Worm (Caenorhabditis elegans): ENCODE data around the gene fzo-1.

The fzo-1 gene

ce11 chrII:5836153-5836719 is at the start of gene fzo-1:
fzo-1 (minus strand) TSS chrII:5836203.
- TF ChIP-seq nhr-47 (tag; optimal IDR thresholded peaks at IDR 0.05) (peak; percentile 69), dsc-1 (tag; optimal IDR thresholded peaks at IDR 0.05) (peak; percentile 52), nhr-237 (tag; optimal IDR thresholded peaks at IDR 0.05) (no peak), ceh-82 (tag; optimal IDR thresholded peaks at IDR 0.05) (no peak), lin-15B (tag; optimal IDR thresholded peaks at IDR 0.05) (peak; percentile 15), hpl-2 (GFP tag; optimal IDR thresholded peaks at IDR 0.05) (no peak), efl-3 (GFP tag; optimal IDR thresholded peaks at IDR 0.05) (no peak), grh-1 (GFP tag; IDR thresholded peaks at IDR 0.05) (no peak), ztf-4 (tag; optimal IDR thresholded peaks at IDR 0.05) (no peak), fos-1 (tag; optimal IDR thresholded peaks at IDR 0.05) (no peak), swsn-7 (tag; optimal IDR thresholded peaks at IDR 0.05) (peak; percentile 45), elt-3 (tag; optimal IDR thresholded peaks at IDR 0.05) (no peak), sup-37 (GFP tag; optimal IDR thresholded peaks at IDR 0.05) (no peak), lir-3 (tag; optimal IDR thresholded peaks at IDR 0.05; ENCODE audit: poor library complexity) (peak; percentile 77), lin-13 (GFP tag; optimal IDR thresholded peaks at IDR 0.05) (no peak), unc-130 (tag; optimal IDR thresholded peaks at IDR 0.05) (no peak), unc-86 (tag; optimal IDR thresholded peaks at IDR 0.05) (peak; percentile 2), sptf-1 (tag; optimal IDR thresholded peaks at IDR 0.05) (no peak), ces-1 (GFP tag; optimal IDR thresholded peaks at IDR 0.05) (no peak), aha-1 (tag; optimal IDR thresholded peaks at IDR 0.05) (no peak), zag-1 (tag; optimal IDR thresholded peaks at IDR 0.05) (no peak), pqm-1 (tag; optimal IDR thresholded peaks at IDR 0.05) (no peak), hlh-4 (tag; optimal IDR thresholded peaks at IDR 0.05) (no peak), tbx-2 (tag; optimal IDR thresholded peaks at IDR 0.05) (peak; percentile 61), C04F5.9 (tag; optimal IDR thresholded peaks at IDR 0.05) (peak; percentile 33), egl-27 (tag; optimal IDR thresholded peaks at IDR 0.05) (no peak), pax-3 (tag; optimal IDR thresholded peaks at IDR 0.05) (peak; percentile 86), mep-1 (tag; optimal IDR thresholded peaks at IDR 0.05) (no peak), nhr-12 (tag; optimal IDR thresholded peaks at IDR 0.05) (no peak), nhr-90 (tag; optimal IDR thresholded peaks at IDR 0.05; ENCODE audit: poor library complexity) (peak; percentile 75), isw-1 (GFP tag; IDR thresholded peaks at IDR 0.05) (peak; percentile 52), efl-1 (optimal IDR thresholded peaks at IDR 0.05) (peak; percentile 42 to 50), efl-1 (GFP tag; optimal IDR thresholded peaks at IDR 0.05 in 1 of 2) (peak; percentile 22 to 36), ceh-90 (tag; optimal IDR thresholded peaks at IDR 0.05) (peak; percentile 64), jun-1 (tag; optimal IDR thresholded peaks at IDR 0.05) (no peak), ceh-88 (GFP tag; IDR thresholded peaks at IDR 0.05) (peak; percentile 24; the same call in 1 of the 2 replicates), irx-1 (tag; optimal IDR thresholded peaks at IDR 0.05) (peak; percentile 20), rnt-1 (tag; optimal IDR thresholded peaks at IDR 0.05) (no peak), F16B12.6 (tag; optimal IDR thresholded peaks at IDR 0.05) (peak; percentile 7), nhr-85 (tag) (peak; percentile 56), zip-4 (GFP tag; optimal IDR thresholded peaks at IDR 0.05) (no peak), vab-15 (tag; optimal IDR thresholded peaks at IDR 0.05) (no peak), mdl-1 (tag; optimal IDR thresholded peaks at IDR 0.05) (no peak), nhr-76 (tag; optimal IDR thresholded peaks at IDR 0.05) (no peak), snpc-4 (tag; optimal IDR thresholded peaks at IDR 0.05) (peak; percentile 20), blmp-1 (tag; optimal IDR thresholded peaks at IDR 0.05) (peak; percentile 46), nhr-11 (tag; optimal IDR thresholded peaks at IDR 0.05) (no peak), dpl-1 (GFP tag; optimal IDR thresholded peaks at IDR 0.05) (peak; percentile 13 to 35 (median 21)), lin-35 (GFP tag; optimal IDR thresholded peaks at IDR 0.05) (peak; percentile 38 to 55), unc-98 (GFP tag; IDR thresholded peaks at IDR 0.05) (peak; percentile 92), mef-2 (tag; optimal IDR thresholded peaks at IDR 0.05) (no peak), hlh-17 (GFP tag; optimal IDR thresholded peaks at IDR 0.05; ENCODE audit: borderline replicate concordance) (no peak), lin-39 (tag; optimal IDR thresholded peaks at IDR 0.05) (no peak)
